Worm (Caenorhabditis elegans) whole organism, early embryonic: ENCODE measurements around the gene gln-3.

Experiments
- B0310.2 ChIP-seq: sonication (generic microtip); optimal IDR thresholded peaks from 2 replicates; lab custom pipeline; 2016; ENCODE audit warnings: mild to moderate bottlenecking, missing genetic modification characterization, missing compliant biosample characterization
- ama-1 ChIP-seq: fragments of 150-350 bp; optimal IDR thresholded peaks from 2 replicates; lab custom pipeline; 2014
- ceh-13 ChIP-seq: fragments of 200-800 bp; sonication (Bioruptor generic); optimal IDR thresholded peaks from 2 replicates; lab custom pipeline; 2018; ENCODE audit warnings: mild to moderate bottlenecking, missing genetic modification characterization, missing compliant biosample characterization
- sea-1 ChIP-seq: fragments of 200-800 bp; sonication (Bioruptor generic); conservative IDR thresholded peaks from 2 replicates; pipeline ENCODE4 v1.3.6; 2022; ENCODE audit warnings: missing genetic modification characterization, missing compliant biosample characterization
- tbx-11 ChIP-seq: fragments of 200-800 bp; sonication (Bioruptor generic); IDR thresholded peaks from 2 replicates; pipeline ENCODE4 v1.3.6; 2022; ENCODE audit warnings: missing genetic modification characterization, missing compliant biosample characterization

- no peak for TF ChIP-seq sea-1 (GFP tag; lab: Robert Waterston, UW)
- TF ChIP-seq ama-1: no peak
- TF ChIP-seq B0310.2 (tag; lab: Kevin White, UChicago): no peak
- TF ChIP-seq tbx-11 (GFP tag; lab: Robert Waterston, UW): no peak
- TF ChIP-seq ceh-13 (GFP tag; lab: Kevin White, UChicago): no peak
Observed at ce11 chrIV:16176808-16177207, 6.3 kb upstream of the gln-3 start.
